Worm (Caenorhabditis elegans): ENCODE data around the gene nhr-249.

nhr-249 gene

ce11 chrIV:6941101-6941500, 31.2 kb downstream of the nhr-249 start:
- TF ChIP-seq gmeb-1 (tag; optimal IDR thresholded peaks at IDR 0.05) (no peak), mab-5 (tag; optimal IDR thresholded peaks at IDR 0.05) (no peak), unc-62 (GFP tag; optimal IDR thresholded peaks at IDR 0.05) (no peak), lin-11 (tag; optimal IDR thresholded peaks at IDR 0.05) (no peak), egl-27 (tag; optimal IDR thresholded peaks at IDR 0.05) (no peak), lin-39 (tag; optimal IDR thresholded peaks at IDR 0.05) (no peak), alr-1 (tag; optimal IDR thresholded peaks at IDR 0.05) (no peak), lin-13 (GFP tag; optimal IDR thresholded peaks at IDR 0.05) (no peak), sem-4 (tag; optimal IDR thresholded peaks at IDR 0.05) (no peak), nhr-237 (tag; optimal IDR thresholded peaks at IDR 0.05) (no peak), F13H6.1 (tag; optimal IDR thresholded peaks at IDR 0.05) (no peak), ceh-16 (tag; optimal IDR thresholded peaks at IDR 0.05) (no peak), aly-2 (tag; optimal IDR thresholded peaks at IDR 0.05) (no peak), ztf-1 (GFP tag; conservative IDR thresholded peaks at IDR 0.05) (no peak), nhr-129 (tag; optimal IDR thresholded peaks at IDR 0.05) (no peak), ztf-11 (tag; optimal IDR thresholded peaks at IDR 0.05) (no peak), R02D3.7 (tag; optimal IDR thresholded peaks at IDR 0.05) (no peak)

DNA sequence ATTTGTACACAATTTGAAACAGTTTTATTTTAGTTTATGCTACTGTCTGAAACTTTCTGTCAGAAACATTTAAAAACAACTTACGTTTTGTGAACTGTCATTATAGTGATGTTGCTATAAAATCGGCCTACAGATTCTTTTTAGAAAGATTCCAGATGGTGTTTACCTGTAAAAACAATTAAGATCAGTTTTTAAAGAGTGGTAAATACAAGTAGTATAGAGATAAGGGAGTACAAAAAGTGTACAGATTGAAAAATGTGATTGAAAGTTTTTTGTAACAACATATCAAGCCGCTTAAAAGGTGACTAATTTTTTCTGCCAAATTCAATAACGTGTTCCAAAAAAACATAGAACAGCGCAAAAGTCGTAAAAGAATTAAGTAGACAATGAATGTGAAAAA, 34.8 kb downstream of the nhr-249 start, which contains the start of gene npr-12:
TSS of gene npr-12 (minus strand) at position 101 of the 400 bp plus-strand sequence.
- TF ChIP-seq nhr-237 (tag; optimal IDR thresholded peaks at IDR 0.05) (no peak), C34F6.9 (tag; optimal IDR thresholded peaks at IDR 0.05) (no peak), ztf-11 (tag; optimal IDR thresholded peaks at IDR 0.05) (no peak), nhr-77 (tag; optimal IDR thresholded peaks at IDR 0.05) (no peak), zag-1 (tag; optimal IDR thresholded peaks at IDR 0.05) (no peak), ZK546.5 (tag; optimal IDR thresholded peaks at IDR 0.05) (no peak), nhr-12 (tag; optimal IDR thresholded peaks at IDR 0.05) (no peak), nhr-11 (tag; optimal IDR thresholded peaks at IDR 0.05) (no peak), elt-1 (tag; optimal IDR thresholded peaks at IDR 0.05) (no peak), peb-1 (tag; optimal IDR thresholded peaks at IDR 0.05) (no peak), lin-13 (GFP tag; optimal IDR thresholded peaks at IDR 0.05) (no peak), unc-55 (GFP tag; optimal IDR thresholded peaks at IDR 0.05) (no peak), sma-9 (GFP tag; optimal IDR thresholded peaks at IDR 0.05) (no peak), sma-9 (tag; optimal IDR thresholded peaks at IDR 0.05) (no peak), crh-2 (tag; optimal IDR thresholded peaks at IDR 0.05) (no peak), dmd-4 (tag; optimal IDR thresholded peaks at IDR 0.05) (no peak), elt-3 (tag; optimal IDR thresholded peaks at IDR 0.05) (no peak), ztf-4 (tag; optimal IDR thresholded peaks at IDR 0.05) (no peak)

ce11 chrIV:6928417-6928816, 43.9 kb downstream of the nhr-249 start, which contains the start of gene cest-6:
Gene cest-6 (minus strand): TSS chrIV:6928517.
- TF ChIP-seq nhr-21 (tag; optimal IDR thresholded peaks at IDR 0.05) (no peak), egl-27 (tag; optimal IDR thresholded peaks at IDR 0.05) (no peak)

ce11 chrIV:6925520-6925919, 46.8 kb downstream of the nhr-249 start:
- TF ChIP-seq sma-3 (GFP tag; optimal IDR thresholded peaks at IDR 0.05) = no peak
- TF ChIP-seq ztf-1 (GFP tag; conservative IDR thresholded peaks at IDR 0.05) = no peak
- no peak for TF ChIP-seq mab-5 (tag; optimal IDR thresholded peaks at IDR 0.05)
- no peak for TF ChIP-seq gmeb-1 (tag; optimal IDR thresholded peaks at IDR 0.05)
- TF ChIP-seq lin-11 (tag; optimal IDR thresholded peaks at IDR 0.05) = no peak
- no peak for TF ChIP-seq aly-2 (tag; optimal IDR thresholded peaks at IDR 0.05)
- TF ChIP-seq nhr-12 (tag; optimal IDR thresholded peaks at IDR 0.05) = no peak
- no peak for TF ChIP-seq ceh-16 (tag; optimal IDR thresholded peaks at IDR 0.05)
- TF ChIP-seq fos-1 (tag; optimal IDR thresholded peaks at IDR 0.05) = no peak
- TF ChIP-seq sem-4 (tag; optimal IDR thresholded peaks at IDR 0.05) = no peak
- TF ChIP-seq nhr-237 (tag; optimal IDR thresholded peaks at IDR 0.05) = no peak
- TF ChIP-seq nhr-129 (tag; optimal IDR thresholded peaks at IDR 0.05) = no peak
- no peak for TF ChIP-seq nhr-11 (tag; optimal IDR thresholded peaks at IDR 0.05)
- TF ChIP-seq alr-1 (tag; optimal IDR thresholded peaks at IDR 0.05) = no peak
- no peak for TF ChIP-seq unc-39 (tag; optimal IDR thresholded peaks at IDR 0.05)
- no peak for TF ChIP-seq sma-9 (GFP tag; optimal IDR thresholded peaks at IDR 0.05)
- no peak for TF ChIP-seq sma-9 (tag; optimal IDR thresholded peaks at IDR 0.05)
- no peak for TF ChIP-seq F13H6.1 (tag; optimal IDR thresholded peaks at IDR 0.05)
- TF ChIP-seq R02D3.7 (tag; optimal IDR thresholded peaks at IDR 0.05) = no peak
- TF ChIP-seq ceh-82 (tag; optimal IDR thresholded peaks at IDR 0.05) = no peak

DNA sequence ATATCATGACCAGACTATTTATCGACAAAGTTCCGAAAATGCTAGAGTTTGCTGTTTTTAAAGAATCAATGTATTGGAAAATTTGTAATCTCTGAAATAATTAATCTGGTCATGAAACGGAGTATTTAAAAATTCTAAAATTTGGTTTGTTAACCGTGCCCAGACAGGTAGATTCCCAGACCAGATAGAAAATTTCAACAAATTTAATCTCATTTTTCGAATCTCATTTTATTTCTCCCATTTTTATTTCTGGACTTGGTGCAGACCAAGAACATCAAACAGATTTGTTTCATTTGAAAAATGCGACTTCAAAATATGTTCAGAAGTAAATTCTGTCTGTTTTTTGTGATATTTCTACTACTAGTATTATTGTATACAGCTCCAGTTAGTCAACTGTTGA, 49.3 kb downstream of the nhr-249 start, which contains the start of gene T22D1.1:
TSS of gene T22D1.1 (plus strand) at position 301 of the 400 bp plus-strand sequence.
- TF ChIP-seq nhr-237 (tag; optimal IDR thresholded peaks at IDR 0.05) (no peak), crh-2 (tag; optimal IDR thresholded peaks at IDR 0.05) (no peak), ztf-1 (GFP tag; conservative IDR thresholded peaks at IDR 0.05) (no peak), ceh-82 (tag; optimal IDR thresholded peaks at IDR 0.05) (no peak), ceh-16 (tag; optimal IDR thresholded peaks at IDR 0.05) (no peak), peb-1 (tag; optimal IDR thresholded peaks at IDR 0.05) (no peak), ZK546.5 (tag; optimal IDR thresholded peaks at IDR 0.05) (no peak), nhr-23 (tag; optimal IDR thresholded peaks at IDR 0.05) (no peak), zag-1 (tag; optimal IDR thresholded peaks at IDR 0.05) (no peak), sem-4 (tag; optimal IDR thresholded peaks at IDR 0.05) (no peak), C34F6.9 (tag; optimal IDR thresholded peaks at IDR 0.05) (no peak), alr-1 (tag; optimal IDR thresholded peaks at IDR 0.05) (no peak), nhr-21 (tag; optimal IDR thresholded peaks at IDR 0.05) (no peak), ztf-11 (tag; optimal IDR thresholded peaks at IDR 0.05) (no peak), nhr-77 (tag; optimal IDR thresholded peaks at IDR 0.05) (no peak), unc-39 (tag; optimal IDR thresholded peaks at IDR 0.05) (no peak), ama-1 (optimal IDR thresholded peaks at IDR 0.05) (no peak)

Data from whole organism, L2 larva.